Worm (Caenorhabditis elegans) whole organism, mixed stage, embryonic: ENCODE results near the gene Y51A2A.4.

Source experiments
- blmp-1 ChIP-seq: fragments of 150-350 bp; optimal IDR thresholded peaks from 2 replicates; lab custom pipeline; 2014; ENCODE audit warnings: missing biosample characterization, missing genetic modification characterization
- elt-1 ChIP-seq: sonication (generic microtip); optimal IDR thresholded peaks from 2 replicates; lab custom pipeline; 2017; ENCODE audit warnings: missing genetic modification characterization, mild to moderate bottlenecking, missing compliant biosample characterization, antibody characterized with exemption, moderate library complexity, borderline replicate concordance; ENCODE audit not compliant: insufficient read depth
- lsy-2 ChIP-seq: fragments of 150-350 bp; optimal IDR thresholded peaks from 2 replicates; lab custom pipeline; 2014; ENCODE audit warnings: missing biosample characterization, missing genetic modification characterization
- mab-5 ChIP-seq: fragments of 150-350 bp; optimal IDR thresholded peaks from 2 replicates; lab custom pipeline; 2014; ENCODE audit warnings: missing biosample characterization, missing genetic modification characterization
- nhr-2 ChIP-seq: fragments of 150-350 bp; optimal IDR thresholded peaks from 2 replicates; lab custom pipeline; 2014; ENCODE audit warnings: missing biosample characterization, missing genetic modification characterization
- nhr-237 ChIP-seq: fragments of 150-350 bp; optimal IDR thresholded peaks from 2 replicates; lab custom pipeline; 2014; ENCODE audit warnings: missing biosample characterization, missing genetic modification characterization
- snpc-4 ChIP-seq: fragments of 150-350 bp; optimal IDR thresholded peaks from 2 replicates; lab custom pipeline; 2014; ENCODE audit warnings: missing biosample characterization, missing genetic modification characterization
- tbx-8 ChIP-seq: fragments of 200-800 bp; sonication (Bioruptor generic); optimal IDR thresholded peaks from 2 replicates; lab custom pipeline; 2018; ENCODE audit warnings: mild to moderate bottlenecking, missing genetic modification characterization, moderate library complexity, missing compliant biosample characterization
- unc-39 ChIP-seq: fragments of 150-350 bp; optimal IDR thresholded peaks from 2 replicates; lab custom pipeline; 2014; ENCODE audit warnings: missing biosample characterization, missing genetic modification characterization
- unc-62 ChIP-seq: fragments of 150-350 bp; optimal IDR thresholded peaks from 2 replicates; lab custom pipeline; 2014; ENCODE audit warnings: missing biosample characterization, missing genetic modification reagents, missing genetic modification characterization
- ztf-11 ChIP-seq: fragments of 150-350 bp; optimal IDR thresholded peaks from 2 replicates; lab custom pipeline; 2014; ENCODE audit warnings: missing biosample characterization, missing genetic modification characterization

DNA sequence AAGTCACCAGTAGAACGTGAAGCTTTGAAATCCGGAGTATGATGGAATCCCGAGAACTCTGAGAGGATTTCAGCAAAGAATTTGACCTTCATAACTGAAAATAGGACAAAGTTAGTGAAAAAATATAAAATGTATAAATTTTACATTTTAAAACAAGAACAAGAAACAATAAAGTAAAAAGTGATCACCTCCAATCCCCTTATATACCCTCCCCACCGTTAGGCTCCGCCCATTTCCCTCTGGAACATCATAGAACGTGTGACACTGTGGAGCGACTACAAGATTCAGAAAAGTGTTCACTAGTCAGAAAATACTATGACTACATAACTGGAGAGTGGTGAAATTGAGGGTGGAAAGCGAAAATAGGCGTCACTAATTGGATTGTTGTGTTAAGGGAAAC is 40.3 kb downstream of the Y51A2A.4 start, which contains the start of gene B0462.4:
- TF ChIP-seq snpc-4 (tag; lab: Kevin White, UChicago), result no peak
- TF ChIP-seq lsy-2 (tag; lab: Kevin White, UChicago), result no peak
- no peak for TF ChIP-seq blmp-1
- TF ChIP-seq ztf-11 (tag; lab: Kevin White, UChicago), result no peak
- TF ChIP-seq nhr-2 (tag; lab: Kevin White, UChicago), result no peak
- no peak for TF ChIP-seq elt-1 (tag; lab: Kevin White, UChicago)
- no peak for TF ChIP-seq mab-5
- no peak for TF ChIP-seq unc-39 (tag; lab: Kevin White, UChicago)
- no peak for TF ChIP-seq unc-62 (GFP tag; lab: Kevin White, UChicago)
- no peak for TF ChIP-seq tbx-8 (GFP tag; lab: Kevin White, UChicago)
- TF ChIP-seq nhr-237, result no peak
